Worm (Caenorhabditis elegans): ENCODE measurements around the gene pitr-2.

Gene pitr-2

ce11 chrV:9095613-9096317 lies 41.8 kb downstream of the pitr-2 start, which contains the start of gene F21C10.10:
Gene F21C10.10, plus strand, starts transcription at chrV:9096267.
- TF ChIP-seq hif-1 (tag; optimal IDR thresholded peaks at IDR 0.05) (peak; percentile 41 to 73), Y75B8A.6 (GFP tag; IDR thresholded peaks at IDR 0.05) (no peak), madf-9 (GFP tag; conservative IDR thresholded peaks at IDR 0.05) (peak; percentile 46; the same call in 1 of the 2 replicates), dve-1 (tag; optimal IDR thresholded peaks at IDR 0.05; ENCODE audit: insufficient read depth) (peak; percentile 98), unc-39 (tag; optimal IDR thresholded peaks at IDR 0.05) (no peak), hmg-1.1 (GFP tag; IDR thresholded peaks at IDR 0.05) (peak; percentile 63), T26A8.4 (GFP tag; IDR thresholded peaks at IDR 0.05) (peak; percentile 66), spr-3 (GFP tag; optimal IDR thresholded peaks at IDR 0.05) (peak; percentile 49), cey-2 (tag; optimal IDR thresholded peaks at IDR 0.05; ENCODE audit: borderline replicate concordance, insufficient read depth) (peak; percentile 95), gei-8 (GFP tag; optimal IDR thresholded peaks at IDR 0.05) (peak; percentile 98), F44E2.7 (GFP tag; IDR thresholded peaks at IDR 0.05) (no peak), ces-1 (GFP tag; optimal IDR thresholded peaks at IDR 0.05) (no peak), ZK337.2 (GFP tag; IDR thresholded peaks at IDR 0.05) (no peak), rbr-2 (tag; optimal IDR thresholded peaks at IDR 0.05) (peak; percentile 66), hlh-30 (tag; optimal IDR thresholded peaks at IDR 0.05; ENCODE audit: insufficient read depth) (peak; percentile 99), saeg-2 (GFP tag; IDR thresholded peaks at IDR 0.05) (peak; percentile 94), nhr-76 (tag; optimal IDR thresholded peaks at IDR 0.05) (peak; percentile 87), mes-2 (tag; optimal IDR thresholded peaks at IDR 0.05; ENCODE audit: poor library complexity, severe bottlenecking) (no peak), ceh-82 (tag; optimal IDR thresholded peaks at IDR 0.05) (no peak), lsy-2 (tag; optimal IDR thresholded peaks at IDR 0.05) (peak; percentile 55 to 81), mxl-2 (GFP tag; conservative IDR thresholded peaks at IDR 0.05) (peak; percentile 98), mdl-1 (tag; optimal IDR thresholded peaks at IDR 0.05) (peak; percentile 77 to 96), Y105C5A.15 (GFP tag; IDR thresholded peaks at IDR 0.05) (no peak), pqm-1 (tag; optimal IDR thresholded peaks at IDR 0.05) (peak; percentile 14), daf-16 (GFP tag; optimal IDR thresholded peaks at IDR 0.05) (peak; percentile 61 to 92), daf-16 (tag; optimal IDR thresholded peaks at IDR 0.05) (peak; percentile 91), zfp-3 (GFP tag; conservative IDR thresholded peaks at IDR 0.05) (peak; percentile 40; the same call in 1 of the 2 replicates), jun-1 (tag; optimal IDR thresholded peaks at IDR 0.05) (peak; percentile 59), T20F7.1 (GFP tag; optimal IDR thresholded peaks at IDR 0.05) (peak; percentile 68), nhr-6 (tag; optimal IDR thresholded peaks at IDR 0.05) (peak; percentile 50), lin-29 (GFP tag; IDR thresholded peaks at IDR 0.05) (0 out of 2 replicates have a peak, but pooled peaks have one; percentile 55), skn-1 (tag; optimal IDR thresholded peaks at IDR 0.05) (no peak), mxl-3 (GFP tag; optimal IDR thresholded peaks at IDR 0.05) (peak; percentile 93), F37D6.2 (tag; optimal IDR thresholded peaks at IDR 0.05) (no peak), Y5F2A.4 (GFP tag; optimal IDR thresholded peaks at IDR 0.05) (no peak), mdt-29 (GFP tag; IDR thresholded peaks at IDR 0.05) (peak; percentile 76), egl-43 (GFP tag; IDR thresholded peaks at IDR 0.05) (no peak), ctbp-1 (GFP tag; IDR thresholded peaks at IDR 0.05) (peak; percentile 59; the same call in 1 of the 2 replicates), lin-1 (GFP tag; IDR thresholded peaks at IDR 0.05) (peak; percentile 62; the same call in 1 of the 2 replicates), mep-1 (tag; optimal IDR thresholded peaks at IDR 0.05) (peak; percentile 91), nhr-25 (tag; optimal IDR thresholded peaks at IDR 0.05; ENCODE audit: borderline replicate concordance, insufficient read depth) (peak; percentile 59), nhr-11 (tag; optimal IDR thresholded peaks at IDR 0.05) (peak; percentile 87), unc-62 (GFP tag; optimal IDR thresholded peaks at IDR 0.05 in 1 of 2) (peak in 1 of 2 experiments; percentile 98), unc-62 (tag; optimal IDR thresholded peaks at IDR 0.05) (no peak), sdz-12 (GFP tag; optimal IDR thresholded peaks at IDR 0.05) (no peak), madf-5 (GFP tag; IDR thresholded peaks at IDR 0.05) (0 out of 4 replicates have a peak, but pooled peaks of 1 of the 2 experiments have one; percentile 64), hlh-11 (tag; optimal IDR thresholded peaks at IDR 0.05) (peak; percentile 99), Y48G9A.11 (GFP tag; IDR thresholded peaks at IDR 0.05) (no peak)
